Worm (Caenorhabditis elegans) whole organism, L4 larva: ENCODE data around the gene sra-27.

Source experiments
- D1046.2 ChIP-seq: fragments of 200-800 bp; sonication (Bioruptor generic); IDR thresholded peaks from 2 replicates; pipeline ENCODE4 v1.3.6; 2022; ENCODE audit warnings: missing genetic modification characterization, missing compliant biosample characterization
- F37D6.2 ChIP-seq: sonication (generic microtip); optimal IDR thresholded peaks from 2 replicates; lab custom pipeline; 2016; ENCODE audit warnings: mild to moderate bottlenecking, missing genetic modification characterization, missing compliant biosample characterization
- Y105C5A.15 ChIP-seq: fragments of 200-800 bp; sonication (Bioruptor generic); IDR thresholded peaks from 2 replicates; pipeline ENCODE4 v1.3.6; 2022; ENCODE audit warnings: missing genetic modification characterization, missing compliant biosample characterization
- Y5F2A.4 ChIP-seq: fragments of 200-800 bp; sonication (Bioruptor generic); optimal IDR thresholded peaks from 2 replicates; lab custom pipeline; 2018; ENCODE audit warnings: mild to moderate bottlenecking, missing genetic modification characterization, missing compliant biosample characterization
- ZK337.2 ChIP-seq: fragments of 200-800 bp; sonication (Bioruptor generic); IDR thresholded peaks from 2 replicates; pipeline ENCODE4 v1.3.6; 2022; ENCODE audit warnings: missing genetic modification reagents, missing genetic modification characterization, missing compliant biosample characterization
- aha-1 ChIP-seq: fragments of 150-350 bp; peaks from one replicate; lab custom pipeline; 2014; ENCODE audit warnings: missing biosample characterization, missing genetic modification characterization
- ceh-28 ChIP-seq: fragments of 150-350 bp; optimal IDR thresholded peaks from 2 replicates; lab custom pipeline; 2014; ENCODE audit warnings: missing biosample characterization, missing genetic modification reagents, missing genetic modification characterization
- ceh-32 ChIP-seq: sonication (generic microtip); optimal IDR thresholded peaks from 2 replicates; lab custom pipeline; 2016; ENCODE audit warnings: mild to moderate bottlenecking, missing genetic modification characterization, missing compliant biosample characterization; ENCODE audit not compliant: poor library complexity
- ceh-44 ChIP-seq: fragments of 200-800 bp; sonication (Bioruptor generic); IDR thresholded peaks from 2 replicates; pipeline ENCODE4 v1.3.6; 2022; ENCODE audit warnings: missing genetic modification reagents, missing genetic modification characterization, missing compliant biosample characterization
- ces-1 ChIP-seq: fragments of 150-350 bp; sonication (generic microtip); optimal IDR thresholded peaks from 4 replicates; lab custom pipeline; 2014; ENCODE audit warnings: missing biosample characterization, missing genetic modification reagents, missing genetic modification characterization
- daf-12 ChIP-seq: fragments of 150-350 bp; optimal IDR thresholded peaks from 2 replicates; lab custom pipeline; 2014; ENCODE audit warnings: missing biosample characterization, missing genetic modification reagents, missing genetic modification characterization
- daf-16 ChIP-seq, 3 experiments: sonication (generic microtip); optimal IDR thresholded peaks; 2 replicates each; lab custom pipeline; 2016 to 2017; ENCODE audit warnings: missing genetic modification characterization in 3 of 3, missing genetic modification reagents in 3 of 3, mild to moderate bottlenecking in 2 of 3, missing compliant biosample characterization in 2 of 3, missing biosample characterization in 1 of 3, moderate library complexity in 1 of 3
- daf-19 ChIP-seq: fragments of 200-800 bp; sonication (Bioruptor generic); conservative IDR thresholded peaks from 2 replicates; pipeline ENCODE4 v1.3.6; 2022; ENCODE audit warnings: missing genetic modification characterization, missing compliant biosample characterization
- daf-8 ChIP-seq: fragments of 200-800 bp; sonication (Bioruptor generic); IDR thresholded peaks from 2 replicates; pipeline ENCODE4 v1.3.6; 2022; ENCODE audit warnings: missing genetic modification characterization, missing compliant biosample characterization
- dmd-6 ChIP-seq: fragments of 200-800 bp; sonication (Bioruptor generic); IDR thresholded peaks from 2 replicates; pipeline ENCODE4 v1.3.6; 2022; ENCODE audit warnings: missing genetic modification reagents, missing genetic modification characterization, missing compliant biosample characterization
- dmd-8 ChIP-seq: fragments of 200-800 bp; sonication (Bioruptor generic); IDR thresholded peaks from 2 replicates; pipeline ENCODE4 v1.3.6; 2022; ENCODE audit warnings: missing genetic modification characterization, missing compliant biosample characterization
- dpl-1 ChIP-seq: fragments of 150-350 bp; optimal IDR thresholded peaks from 2 replicates; lab custom pipeline; 2014; ENCODE audit warnings: missing biosample characterization, missing genetic modification reagents, missing genetic modification characterization
- dve-1 ChIP-seq: sonication (generic microtip); optimal IDR thresholded peaks from 2 replicates; lab custom pipeline; 2017; ENCODE audit warnings: antibody characterized with exemption, mild to moderate bottlenecking, missing genetic modification characterization, missing compliant biosample characterization; ENCODE audit not compliant: insufficient read depth
- egl-43 ChIP-seq: fragments of 200-800 bp; sonication (Bioruptor generic); IDR thresholded peaks from 2 replicates; pipeline ENCODE4 v1.3.6; 2022; ENCODE audit warnings: missing genetic modification reagents, missing genetic modification characterization, missing compliant biosample characterization
- fkh-10 ChIP-seq: fragments of 150-350 bp; optimal IDR thresholded peaks from 2 replicates; lab custom pipeline; 2014; ENCODE audit warnings: missing biosample characterization, missing genetic modification reagents, missing genetic modification characterization
- lim-7 ChIP-seq: fragments of 200-800 bp; sonication (Bioruptor generic); IDR thresholded peaks from 2 replicates; pipeline ENCODE4 v1.3.6; 2022; ENCODE audit warnings: missing genetic modification characterization, missing compliant biosample characterization
- lin-29 ChIP-seq: fragments of 200-800 bp; sonication (Bioruptor generic); IDR thresholded peaks from 2 replicates; pipeline ENCODE4 v1.3.6; 2022; ENCODE audit warnings: missing genetic modification reagents, missing genetic modification characterization, missing compliant biosample characterization
- lir-3 ChIP-seq: sonication (generic microtip); optimal IDR thresholded peaks from 2 replicates; lab custom pipeline; 2016; ENCODE audit warnings: mild to moderate bottlenecking, missing genetic modification characterization, missing compliant biosample characterization
- madf-5 ChIP-seq, 2 experiments: fragments of 200-800 bp; sonication (Bioruptor generic); IDR thresholded peaks; 2 replicates each; pipeline ENCODE4 v1.3.6; 2022; ENCODE audit warnings: missing compliant biosample characterization in 2 of 2, missing genetic modification characterization in 2 of 2
- madf-9 ChIP-seq: fragments of 200-800 bp; sonication (Bioruptor generic); conservative IDR thresholded peaks from 2 replicates; pipeline ENCODE4 v1.3.6; 2022; ENCODE audit warnings: missing genetic modification reagents, missing genetic modification characterization, missing compliant biosample characterization
- mdt-29 ChIP-seq: fragments of 200-800 bp; sonication (Bioruptor generic); IDR thresholded peaks from 2 replicates; pipeline ENCODE4 v1.3.6; 2022; ENCODE audit warnings: missing genetic modification reagents, missing genetic modification characterization, missing compliant biosample characterization
- mep-1 ChIP-seq: fragments of 150-350 bp; sonication (generic microtip); optimal IDR thresholded peaks from 3 replicates; lab custom pipeline; 2014; ENCODE audit warnings: missing biosample characterization, missing genetic modification characterization
- nhr-25 ChIP-seq: sonication (generic microtip); optimal IDR thresholded peaks from 2 replicates; lab custom pipeline; 2017; ENCODE audit warnings: missing genetic modification characterization, mild to moderate bottlenecking, missing compliant biosample characterization, antibody characterized with exemption, moderate library complexity, borderline replicate concordance; ENCODE audit not compliant: insufficient read depth
- nhr-28 ChIP-seq: fragments of 150-350 bp; optimal IDR thresholded peaks from 2 replicates; lab custom pipeline; 2014; ENCODE audit warnings: missing biosample characterization, missing genetic modification characterization
- nhr-76 ChIP-seq: fragments of 150-350 bp; optimal IDR thresholded peaks from 2 replicates; lab custom pipeline; 2014; ENCODE audit warnings: missing biosample characterization, missing genetic modification characterization
- nhr-77 ChIP-seq: fragments of 150-350 bp; optimal IDR thresholded peaks from 2 replicates; lab custom pipeline; 2014; ENCODE audit warnings: missing biosample characterization, missing genetic modification characterization
- rbr-2 ChIP-seq: sonication (generic microtip); optimal IDR thresholded peaks from 2 replicates; lab custom pipeline; 2016; ENCODE audit warnings: missing genotype, missing genetic modification characterization, missing compliant biosample characterization
- sdz-12 ChIP-seq: fragments of 200-800 bp; sonication (Bioruptor generic); optimal IDR thresholded peaks from 2 replicates; lab custom pipeline; 2018; ENCODE audit warnings: mild to moderate bottlenecking, missing genetic modification characterization, missing compliant biosample characterization
- tra-1 ChIP-seq: fragments of 200-800 bp; sonication (Bioruptor generic); IDR thresholded peaks from 2 replicates; pipeline ENCODE4 v1.3.6; 2022; ENCODE audit warnings: missing genetic modification reagents, missing genetic modification characterization, missing compliant biosample characterization
- unc-130 ChIP-seq: sonication (generic microtip); optimal IDR thresholded peaks from 2 replicates; lab custom pipeline; 2016; ENCODE audit warnings: missing genetic modification reagents, missing genetic modification characterization, missing compliant biosample characterization
- unc-39 ChIP-seq: sonication (generic microtip); optimal IDR thresholded peaks from 2 replicates; lab custom pipeline; 2017; ENCODE audit warnings: missing biosample characterization, missing genetic modification characterization
- unc-62 ChIP-seq, 3 experiments: fragments of 150-350 bp in 1 of 3; sonication (generic microtip); optimal IDR thresholded peaks in 2 of 3; peaks in 1 of 3; 1 replicate in 1 of 3; 2 replicates in 2 of 3; lab custom pipeline; 2014 to 2017; ENCODE audit warnings: missing biosample characterization in 3 of 3, missing genetic modification characterization in 3 of 3, missing genetic modification reagents in 3 of 3, missing genotype in 1 of 3
- zfp-2 ChIP-seq: sonication (generic microtip); optimal IDR thresholded peaks from 2 replicates; lab custom pipeline; 2016; ENCODE audit warnings: mild to moderate bottlenecking, missing genetic modification characterization, missing compliant biosample characterization
- zfp-3 ChIP-seq: fragments of 200-800 bp; sonication (Bioruptor generic); conservative IDR thresholded peaks from 2 replicates; pipeline ENCODE4 v1.3.6; 2022; ENCODE audit warnings: missing genetic modification reagents, missing genetic modification characterization, missing compliant biosample characterization
- ztf-11 ChIP-seq: fragments of 150-350 bp; optimal IDR thresholded peaks from 2 replicates; lab custom pipeline; 2014; ENCODE audit warnings: missing biosample characterization, missing genetic modification characterization
- ztf-7 ChIP-seq: fragments of 150-350 bp; optimal IDR thresholded peaks from 2 replicates; lab custom pipeline; 2014; ENCODE audit warnings: missing biosample characterization, missing genetic modification characterization

The sra-27 gene

ce11 chrII:6535957-6536424 lies 32.8 kb upstream of the sra-27 start, which contains the start of gene utp-20 (continued):
- TF ChIP-seq lin-29 (GFP tag; lab: Robert Waterston, UW) (no peak), mdt-29 (GFP tag; lab: Robert Waterston, UW) (no peak), dpl-1 (GFP tag; lab: Kevin White, UChicago) (peak; percentile 88)

ce11 chrII:6544842-6545410 lies 23.9 kb upstream of the sra-27 start, which contains the start of gene lron-15:
lron-15 (minus strand) TSS chrII:6544892.
- TF ChIP-seq ceh-44 (GFP tag; lab: Robert Waterston, UW) (no peak), madf-9 (GFP tag; lab: Robert Waterston, UW) (no peak), zfp-2 (tag; lab: Kevin White, UChicago) (no peak), ZK337.2 (no peak), ceh-28 (no peak), tra-1 (GFP tag; lab: Robert Waterston, UW) (no peak), F37D6.2 (tag; lab: Kevin White, UChicago) (no peak), egl-43 (GFP tag; lab: Robert Waterston, UW) (no peak), dmd-8 (no peak), daf-19 (no peak), Y105C5A.15 (no peak), ces-1 (no peak)

DNA sequence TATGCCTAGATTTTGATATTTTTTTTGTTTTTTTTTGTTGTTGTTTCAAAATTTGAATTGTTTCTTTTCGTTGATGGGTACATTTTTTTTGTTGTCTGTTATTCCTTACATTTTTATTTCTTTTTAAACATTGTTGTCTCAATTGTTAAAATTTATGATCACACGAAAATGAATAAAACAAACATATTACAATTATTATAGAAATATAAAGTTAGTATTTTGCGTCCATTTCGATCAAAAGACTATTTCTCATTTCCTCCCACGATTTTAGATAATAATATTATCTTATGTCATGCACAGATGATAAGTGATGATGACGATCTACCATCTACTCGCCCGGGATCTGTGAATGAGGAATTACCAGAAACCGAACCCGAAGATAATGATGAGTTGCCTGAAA lies 14.1 kb upstream of the sra-27 start, which contains the start of gene wrn-1:
TSS of gene wrn-1 (plus strand) at position 301 of the 400 bp plus-strand sequence.
- no peak for TF ChIP-seq D1046.2
- no peak for TF ChIP-seq sdz-12 (GFP tag; lab: Kevin White, UChicago)

- TF ChIP-seq zfp-3 (GFP tag; lab: Robert Waterston, UW) (0 out of 2 replicates have a peak, but pooled peaks have one; percentile 15), ceh-32 (no peak), daf-16 (GFP tag; optimal IDR thresholded peaks at IDR 0.05; lab: Kevin White, UChicago) (peak in 1 of 2 experiments; percentile 23), daf-16 (tag; optimal IDR thresholded peaks at IDR 0.05; lab: Kevin White, UChicago) (no peak), nhr-28 (no peak), Y5F2A.4 (GFP tag; lab: Kevin White, UChicago) (no peak)
- TF ChIP-seq, all 104 proteins: peak for 2
These were observed 9.9 kb upstream of the sra-27 start for ce11 chrII:6558887-6559286.

DNA sequence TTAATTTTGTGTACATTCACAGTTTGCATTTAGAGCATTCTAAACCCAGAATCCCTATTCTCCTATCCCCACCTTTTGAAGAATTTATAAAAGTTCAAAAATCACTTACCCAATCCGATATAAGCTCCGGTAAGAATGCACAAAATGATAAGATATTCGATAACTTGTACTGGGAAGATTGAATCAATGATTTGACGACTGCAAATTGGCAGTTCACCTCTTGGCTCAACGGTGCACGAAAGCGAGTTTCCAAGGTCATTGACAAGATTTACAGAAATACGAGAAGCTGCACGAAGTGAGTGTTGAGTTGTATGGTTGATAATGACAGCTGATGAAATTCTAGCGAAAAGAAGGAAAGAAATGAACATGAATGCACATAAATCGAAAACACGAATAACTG lies 8.5 kb upstream of the sra-27 start:
- no peak for TF ChIP-seq nhr-77 (tag; lab: Kevin White, UChicago)
- peak in 1 of 2 experiments; percentile 67 for TF ChIP-seq unc-62 (GFP tag; optimal IDR thresholded peaks at IDR 0.05 in 1 of 2; lab: Kevin White, UChicago)
- no peak for TF ChIP-seq unc-62 (tag; optimal IDR thresholded peaks at IDR 0.05; lab: Kevin White, UChicago)
- TF ChIP-seq aha-1 (tag; lab: Kevin White, UChicago) = peak; percentile 74

- TF ChIP-seq nhr-25 (tag; lab: Kevin White, UChicago) = no peak
- TF ChIP-seq dmd-8 = no peak
- TF ChIP-seq daf-12 (tag; lab: Kevin White, UChicago) = no peak
- no peak for TF ChIP-seq ztf-7 (tag; lab: Kevin White, UChicago)
- TF ChIP-seq unc-130 (GFP tag; lab: Kevin White, UChicago) = no peak
- no peak for TF ChIP-seq daf-16 (GFP tag; optimal IDR thresholded peaks at IDR 0.05; lab: Kevin White, UChicago)
- peak; percentile 20 for TF ChIP-seq daf-16 (tag; optimal IDR thresholded peaks at IDR 0.05; lab: Kevin White, UChicago)
- TF ChIP-seq mdt-29 (GFP tag; lab: Robert Waterston, UW) = no peak
- TF ChIP-seq unc-39 (tag; lab: Kevin White, UChicago) = no peak
- TF ChIP-seq nhr-77 (tag; lab: Kevin White, UChicago) = no peak
- TF ChIP-seq dmd-6 (GFP tag; lab: Robert Waterston, UW) = 0 out of 2 replicates have a peak, but pooled peaks have one; percentile 12
- TF ChIP-seq ztf-11 = no peak
- TF ChIP-seq daf-19 = no peak
- no peak for TF ChIP-seq mep-1 (tag; lab: Kevin White, UChicago)
- no peak for TF ChIP-seq madf-5 (GFP tag; IDR thresholded peaks at IDR 0.05; lab: Robert Waterston, UW)
- no peak for TF ChIP-seq lir-3
- peak; percentile 18 for TF ChIP-seq dve-1
- TF ChIP-seq fkh-10 (GFP tag; lab: Kevin White, UChicago) = no peak
- no peak for TF ChIP-seq rbr-2 (tag; lab: Kevin White, UChicago)
- no peak for TF ChIP-seq nhr-76
- TF ChIP-seq daf-8 = no peak
- no peak for TF ChIP-seq lim-7 (GFP tag; lab: Robert Waterston, UW)
These were observed 7.5 kb upstream of the sra-27 start, which contains the start of gene F18C5.10 for ce11 chrII:6561300-6561699. F18C5.10 (minus strand) TSS chrII:6561444.
